Fruit fly (Drosophila melanogaster) whole organism, pupa: ENCODE measurements around the gene CG14926.

Experiments
- CG13204 ChIP-seq: fragments of 200-800 bp; sonication (Bioruptor generic); optimal IDR thresholded peaks from 2 replicates; lab custom pipeline; 2018; ENCODE audit warnings: missing biosample characterization, mild to moderate bottlenecking, missing genetic modification characterization, moderate library complexity
- CG17806 ChIP-seq: fragments of 200-800 bp; sonication (Bioruptor generic); optimal IDR thresholded peaks from 2 replicates; lab custom pipeline; 2018; ENCODE audit warnings: missing biosample characterization, mild to moderate bottlenecking, missing genetic modification characterization, moderate library complexity
- CG32121 ChIP-seq: fragments of 200-800 bp; sonication (Bioruptor generic); IDR thresholded peaks from 2 replicates; pipeline ENCODE4 v1.3.6; 2022; ENCODE audit warnings: missing biosample characterization, missing genetic modification characterization
- CG8159 ChIP-seq: fragments of 200-800 bp; sonication (Bioruptor generic); optimal IDR thresholded peaks from 3 replicates; lab custom pipeline; 2018; ENCODE audit warnings: missing biosample characterization, mild to moderate bottlenecking, missing genetic modification characterization, moderate library complexity
- CG8301 ChIP-seq: fragments of 200-800 bp; sonication (Bioruptor generic); optimal IDR thresholded peaks from 2 replicates; lab custom pipeline; 2018; ENCODE audit warnings: missing biosample characterization, mild to moderate bottlenecking, missing genetic modification characterization
- CG9948 ChIP-seq: fragments of 200-800 bp; sonication (Bioruptor generic); optimal IDR thresholded peaks from 2 replicates; lab custom pipeline; 2018; ENCODE audit warnings: missing biosample characterization, mild to moderate bottlenecking, missing genetic modification characterization, moderate library complexity
- D1 ChIP-seq: fragments of 200-800 bp; sonication (Bioruptor generic); optimal IDR thresholded peaks from 2 replicates; lab custom pipeline; 2018; ENCODE audit warnings: missing biosample characterization, mild to moderate bottlenecking, missing genetic modification characterization, moderate library complexity
- EcR ChIP-seq: fragments of 200-800 bp; sonication (Bioruptor generic); optimal IDR thresholded peaks from 3 replicates; lab custom pipeline; 2019; ENCODE audit warnings: missing biosample characterization, missing genetic modification characterization, mild to moderate bottlenecking, moderate library complexity, missing genetic modification reagents
- Pif1A ChIP-seq: fragments of 200-800 bp; sonication (Bioruptor generic); optimal IDR thresholded peaks from 3 replicates; lab custom pipeline; 2016; ENCODE audit warnings: missing biosample characterization, missing genetic modification characterization
- Pif1B ChIP-seq: fragments of 200-800 bp; sonication (Bioruptor generic); optimal IDR thresholded peaks from 3 replicates; lab custom pipeline; 2016; ENCODE audit warnings: missing biosample characterization, missing genetic modification characterization
- fd96Ca ChIP-seq: fragments of 200-800 bp; sonication (Bioruptor generic); IDR thresholded peaks from 3 replicates; pipeline ENCODE4 v1.3.6; 2022; ENCODE audit warnings: missing biosample characterization, missing genetic modification characterization
- gl ChIP-seq: fragments of 200-800 bp; sonication (Bioruptor generic); optimal IDR thresholded peaks from 2 replicates; lab custom pipeline; 2018; ENCODE audit warnings: missing biosample characterization, mild to moderate bottlenecking, missing genetic modification characterization

- no peak for TF ChIP-seq CG9948 (tag; lab: Kevin White, UChicago)
- no peak for TF ChIP-seq gl (tag; lab: Kevin White, UChicago)
- TF ChIP-seq CG8159, result no peak
- no peak for TF ChIP-seq CG17806
- no peak for TF ChIP-seq CG13204 (GFP tag; lab: Kevin White, UChicago)
- no peak for TF ChIP-seq Pif1A (GFP tag; lab: Kevin White, UChicago)
- TF ChIP-seq CG8301 (tag; lab: Kevin White, UChicago), result no peak
- TF ChIP-seq fd96Ca (GFP tag; lab: Robert Waterston, UW), result no peak
- no peak for TF ChIP-seq EcR
- no peak for TF ChIP-seq D1
- no peak for TF ChIP-seq Pif1B (GFP tag; lab: Kevin White, UChicago)
- TF ChIP-seq CG32121 (GFP tag; lab: Robert Waterston, UW), result no peak
Observed at dm6 chr2L:11302507-11302906, 40.6 kb downstream of the CG14926 start.
